Worm (Caenorhabditis elegans): Measurements from ENCODE around the gene F26F2.8.

Gene F26F2.8

DNA sequence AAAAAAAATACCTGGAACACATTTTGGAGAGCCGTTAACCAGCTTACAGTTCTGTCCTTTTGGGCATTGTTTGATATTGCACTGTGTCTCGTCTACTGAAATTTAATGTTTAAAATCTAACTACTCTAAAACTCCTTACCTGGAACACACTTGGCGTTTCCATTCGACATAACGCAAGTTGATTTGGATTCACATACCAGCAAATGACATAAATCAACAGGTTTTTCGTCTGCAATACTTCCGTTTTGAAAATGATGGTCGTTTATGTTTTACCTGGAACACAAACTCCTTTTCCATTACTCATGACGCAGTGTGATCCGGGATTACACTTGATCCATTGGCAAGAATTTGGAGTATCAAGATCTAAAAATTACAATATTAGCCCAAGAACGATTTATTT is 45.9 kb downstream of the F26F2.8 start:
- TF ChIP-seq unc-30 (tag; optimal IDR thresholded peaks at IDR 0.05) (no peak), elt-3 (tag; optimal IDR thresholded peaks at IDR 0.05) (no peak), tbx-2 (tag; optimal IDR thresholded peaks at IDR 0.05) (no peak), efl-1 (optimal IDR thresholded peaks at IDR 0.05) (no peak), efl-1 (GFP tag; optimal IDR thresholded peaks at IDR 0.05 in 1 of 2) (no peak), ceh-90 (tag; optimal IDR thresholded peaks at IDR 0.05) (no peak), snu-23 (GFP tag; optimal IDR thresholded peaks at IDR 0.05) (no peak), dpl-1 (GFP tag; optimal IDR thresholded peaks at IDR 0.05) (no peak), tlp-1 (tag; optimal IDR thresholded peaks at IDR 0.05) (no peak), grh-1 (GFP tag; IDR thresholded peaks at IDR 0.05) (no peak), C04F5.9 (tag; optimal IDR thresholded peaks at IDR 0.05) (no peak)

DNA sequence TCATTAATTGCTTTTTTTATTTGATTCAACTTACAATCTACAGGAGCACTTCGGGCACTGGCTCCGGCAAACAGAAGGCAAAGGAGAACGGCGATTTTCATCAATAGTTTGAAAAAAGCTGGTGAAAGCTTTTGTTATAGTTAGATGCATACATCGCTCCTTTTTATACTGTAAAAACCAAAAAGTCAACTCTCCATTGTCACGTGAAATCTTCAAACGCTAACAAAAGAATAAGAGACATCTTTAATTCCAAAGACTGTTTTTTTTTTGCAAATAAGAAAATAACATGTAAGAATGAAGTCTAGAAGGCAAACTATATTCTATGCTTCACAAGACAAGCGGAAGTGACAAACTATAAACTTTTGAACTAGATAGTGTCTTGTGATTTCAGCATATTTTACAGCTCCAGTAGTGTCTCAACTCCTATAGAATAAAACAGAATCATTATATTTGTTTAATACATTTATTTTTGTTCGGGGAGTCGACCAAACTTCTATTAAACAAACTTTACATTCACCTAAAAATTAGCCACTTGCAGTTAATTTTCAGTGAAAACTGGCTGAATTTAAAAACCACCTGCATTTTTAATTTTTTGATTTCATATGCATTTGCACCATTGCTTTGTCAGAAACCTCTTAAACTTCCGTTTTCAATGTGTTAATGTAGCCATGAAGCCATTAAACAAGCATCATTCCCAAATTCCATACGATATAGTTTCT is 46.9 kb downstream of the F26F2.8 start, which contains the start of the genes F46B3.9 and srz-18:
Gene F46B3.9, minus strand, starts transcription at position 101 of the 719 bp plus-strand sequence.
Gene srz-18, plus strand, starts transcription at position 669 of the 719 bp plus-strand sequence.
- TF ChIP-seq mep-1 (tag; optimal IDR thresholded peaks at IDR 0.05): no peak
- TF ChIP-seq pax-3 (tag; optimal IDR thresholded peaks at IDR 0.05): no peak
- TF ChIP-seq fkh-10 (GFP tag; optimal IDR thresholded peaks at IDR 0.05): no peak
- no peak for TF ChIP-seq elt-3 (tag; optimal IDR thresholded peaks at IDR 0.05)
- TF ChIP-seq dpl-1 (GFP tag; optimal IDR thresholded peaks at IDR 0.05): no peak
- no peak for TF ChIP-seq nhr-19 (GFP tag; conservative IDR thresholded peaks at IDR 0.05)
- TF ChIP-seq unc-86 (tag; optimal IDR thresholded peaks at IDR 0.05): no peak
- TF ChIP-seq ets-5 (GFP tag; IDR thresholded peaks at IDR 0.05): no peak
- no peak for TF ChIP-seq unc-30 (tag; optimal IDR thresholded peaks at IDR 0.05)
- no peak for TF ChIP-seq nhr-11 (tag; optimal IDR thresholded peaks at IDR 0.05)
